Worm (Caenorhabditis elegans) whole organism, young adult: Measurements from ENCODE around the gene C04H5.7.

Source experiments
- F49E8.2 ChIP-seq: sonication (generic microtip); optimal IDR thresholded peaks from 3 replicates; lab custom pipeline; 2017; ENCODE audit warnings: missing genetic modification characterization, mild to moderate bottlenecking, missing compliant biosample characterization, antibody characterized with exemption, moderate library complexity; ENCODE audit not compliant: insufficient read depth
- K11D2.4 ChIP-seq: fragments of 200-800 bp; sonication (Bioruptor generic); IDR thresholded peaks from 2 replicates; pipeline ENCODE4 v1.3.6; 2022; ENCODE audit warnings: missing genetic modification reagents, missing genetic modification characterization, missing compliant biosample characterization
- ama-1 ChIP-seq, 3 experiments: fragments of 150-350 bp in 1 of 3; sonication (generic microtip) in 2 of 3; optimal IDR thresholded peaks; 2 replicates each; lab custom pipeline; 2014 to 2018; ENCODE audit warnings: missing biosample characterization in 2 of 3, missing genetic modification characterization in 2 of 3, missing genetic modification reagents in 2 of 3
- attf-5 ChIP-seq: fragments of 200-800 bp; sonication (Bioruptor generic); optimal IDR thresholded peaks from 2 replicates; lab custom pipeline; 2018; ENCODE audit warnings: mild to moderate bottlenecking, missing genetic modification characterization, missing compliant biosample characterization
- bed-1 ChIP-seq: fragments of 200-800 bp; sonication (Bioruptor generic); IDR thresholded peaks from 2 replicates; pipeline ENCODE4 v1.3.6; 2022; ENCODE audit warnings: missing genetic modification reagents, missing genetic modification characterization, missing compliant biosample characterization
- cebp-1 ChIP-seq, 2 experiments: fragments of 200-800 bp in 1 of 2; sonication (Bioruptor generic) in 1 of 2; sonication (generic microtip) in 1 of 2; IDR thresholded peaks in 1 of 2; optimal IDR thresholded peaks in 1 of 2; 2 replicates each; pipeline versions ENCODE4 v1.3.6 to Lab custom; 2017 to 2022; ENCODE audit warnings: missing compliant biosample characterization in 2 of 2, missing genetic modification characterization in 2 of 2, mild to moderate bottlenecking in 1 of 2, missing genetic modification reagents in 1 of 2, moderate library complexity in 1 of 2
- dpff-1 ChIP-seq: sonication (generic microtip); optimal IDR thresholded peaks from 2 replicates; lab custom pipeline; 2017; ENCODE audit warnings: mild to moderate bottlenecking, missing genetic modification characterization, missing compliant biosample characterization
- dpl-1 ChIP-seq: fragments of 150-350 bp; optimal IDR thresholded peaks from 2 replicates; lab custom pipeline; 2014; ENCODE audit warnings: missing biosample characterization, missing genetic modification reagents, missing genetic modification characterization
- nhr-120 ChIP-seq: fragments of 200-800 bp; sonication (Bioruptor generic); IDR thresholded peaks from 2 replicates; pipeline ENCODE4 v1.3.6; 2022; ENCODE audit warnings: missing genetic modification characterization, missing compliant biosample characterization
- sea-2 ChIP-seq: fragments of 200-800 bp; sonication (Bioruptor generic); IDR thresholded peaks from 2 replicates; pipeline ENCODE4 v1.3.6; 2022; ENCODE audit warnings: missing genetic modification characterization, missing compliant biosample characterization
- snpc-4 ChIP-seq, 5 experiments: fragments of 150-350 bp in 1 of 5; sonication (generic microtip) in 4 of 5; optimal IDR thresholded peaks; 2 replicates each; lab custom pipeline; 2014 to 2018; ENCODE audit warnings: missing genetic modification characterization in 5 of 5, missing biosample characterization in 3 of 5, antibody characterized with exemption in 2 of 5, mild to moderate bottlenecking in 2 of 5, missing compliant biosample characterization in 2 of 5, missing genotype in 2 of 5, moderate library complexity in 2 of 5, missing genetic modification reagents in 1 of 5
- zim-3 ChIP-seq: sonication (generic microtip); optimal IDR thresholded peaks from 2 replicates; lab custom pipeline; 2017; ENCODE audit warnings: mild to moderate bottlenecking, missing genetic modification characterization, moderate library complexity, missing compliant biosample characterization

DNA sequence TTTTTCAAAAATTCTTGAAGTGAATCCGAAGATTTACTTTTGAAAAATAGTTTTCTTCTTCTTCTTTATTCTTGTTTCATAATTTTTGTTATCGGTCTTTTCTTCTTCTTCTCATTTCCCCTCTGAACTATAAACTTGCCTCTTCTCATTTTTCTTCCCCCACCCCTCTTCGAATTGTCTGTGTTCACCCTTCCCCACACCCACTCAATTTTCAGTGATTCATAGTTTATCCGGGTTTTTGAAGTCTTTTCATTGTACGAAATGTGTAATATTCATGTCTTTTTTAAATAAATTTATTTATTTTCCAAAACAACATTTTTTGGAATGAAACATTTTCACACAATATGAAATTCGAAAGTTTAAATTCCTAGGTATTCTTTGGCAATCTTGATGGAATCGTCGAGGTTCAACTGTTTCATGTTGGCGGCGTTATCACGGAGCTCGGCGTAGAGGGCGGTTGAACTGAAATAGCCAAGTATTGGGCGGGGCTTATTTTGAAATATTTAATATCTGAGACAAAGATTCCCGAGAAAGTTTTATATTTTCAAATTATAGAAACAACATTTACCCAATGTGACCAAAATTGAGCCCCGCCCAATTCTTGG, 45.1 kb upstream of the C04H5.7 start:
- TF ChIP-seq dpl-1 (GFP tag; lab: Kevin White, UChicago) (no peak), attf-5 (GFP tag; lab: Kevin White, UChicago) (no peak), ama-1 (optimal IDR thresholded peaks at IDR 0.05; lab: Kevin White, UChicago) (peak; percentile 69), ama-1 (GFP tag; optimal IDR thresholded peaks at IDR 0.05; lab: Kevin White, UChicago) (no peak), snpc-4 (GFP tag; optimal IDR thresholded peaks at IDR 0.05; lab: Kevin White, UChicago) (no peak), snpc-4 (tag; optimal IDR thresholded peaks at IDR 0.05; lab: Kevin White, UChicago) (no peak), F49E8.2 (tag; lab: Kevin White, UChicago) (no peak), dpff-1 (tag; lab: Kevin White, UChicago) (no peak), cebp-1 (GFP tag; IDR thresholded peaks at IDR 0.05; lab: Robert Waterston, UW) (no peak), cebp-1 (tag; optimal IDR thresholded peaks at IDR 0.05; lab: Kevin White, UChicago) (no peak), zim-3 (tag; lab: Kevin White, UChicago) (no peak), nhr-120 (GFP tag; lab: Robert Waterston, UW) (no peak), K11D2.4 (GFP tag; lab: Robert Waterston, UW) (no peak), sea-2 (no peak), bed-1 (no peak)
